Worm (Caenorhabditis elegans): ENCODE measurements around the gene cal-3.

ce11 chrIV:3840480-3840879 is 5.5 kb upstream of the cal-3 start:
- TF ChIP-seq sea-1 (GFP tag; conservative IDR thresholded peaks at IDR 0.05): no peak
- TF ChIP-seq ets-7 (tag; optimal IDR thresholded peaks at IDR 0.05): no peak
- no peak for TF ChIP-seq flt-1 (GFP tag; IDR thresholded peaks at IDR 0.05)
- TF ChIP-seq tra-4 (tag; optimal IDR thresholded peaks at IDR 0.05): no peak

Measured in whole organism, early embryonic.